Worm (Caenorhabditis elegans) whole organism, L4 larva: Measurements from ENCODE around the gene srbc-39.

ENCODE experiments used
- R02D3.7 ChIP-seq: fragments of 150-350 bp; sonication (generic microtip); optimal IDR thresholded peaks from 3 replicates; lab custom pipeline; 2014; ENCODE audit warnings: missing biosample characterization, missing genetic modification characterization
- ZK546.5 ChIP-seq, 2 experiments: sonication (generic microtip); optimal IDR thresholded peaks; 2 replicates each; lab custom pipeline; 2017; ENCODE audit warnings: missing biosample characterization in 2 of 2, missing genetic modification characterization in 2 of 2
- ama-1 ChIP-seq: fragments of 150-350 bp; optimal IDR thresholded peaks from 2 replicates; lab custom pipeline; 2014; ENCODE audit warnings: inconsistent platforms, mixed read lengths
- ceh-28 ChIP-seq: fragments of 150-350 bp; optimal IDR thresholded peaks from 2 replicates; lab custom pipeline; 2014; ENCODE audit warnings: missing biosample characterization, missing genetic modification reagents, missing genetic modification characterization
- hlh-30 ChIP-seq: sonication (generic microtip); optimal IDR thresholded peaks from 2 replicates; lab custom pipeline; 2017; ENCODE audit warnings: antibody characterized with exemption, mild to moderate bottlenecking, missing genetic modification characterization, missing compliant biosample characterization; ENCODE audit not compliant: insufficient read depth
- snpc-4 ChIP-seq: fragments of 150-350 bp; optimal IDR thresholded peaks from 2 replicates; lab custom pipeline; 2014; ENCODE audit warnings: missing biosample characterization, missing genetic modification characterization
- spr-1 ChIP-seq: sonication (generic microtip); optimal IDR thresholded peaks from 2 replicates; lab custom pipeline; 2016; ENCODE audit warnings: mild to moderate bottlenecking, missing genetic modification characterization, missing compliant biosample characterization
- unc-39 ChIP-seq: sonication (generic microtip); optimal IDR thresholded peaks from 2 replicates; lab custom pipeline; 2017; ENCODE audit warnings: missing biosample characterization, missing genetic modification characterization

- TF ChIP-seq spr-1 (no peak), ZK546.5 (tag; optimal IDR thresholded peaks at IDR 0.05; lab: Kevin White, UChicago) (no peak), R02D3.7 (no peak), unc-39 (tag; lab: Kevin White, UChicago) (no peak), snpc-4 (tag; lab: Kevin White, UChicago) (no peak), hlh-30 (tag; lab: Kevin White, UChicago) (no peak), ceh-28 (tag; lab: Kevin White, UChicago) (no peak), ama-1 (lab: Kevin White, UChicago) (no peak)
Measured at ce11 chrV:679663-680062, 29.2 kb upstream of the srbc-39 start, which contains the start of gene srx-22.
